Fruit fly (Drosophila melanogaster) whole organism, wandering third instar larva: Measurements from ENCODE around the gene Ts.

Source experiments
- Hr78 ChIP-seq: fragments of >200 bp; optimal IDR thresholded peaks from 2 replicates; lab custom pipeline; 2017; ENCODE audit warnings: missing biosample characterization, missing genetic modification characterization
- Hr83 ChIP-seq: fragments of 200-300 bp; sonication (Bioruptor generic); optimal IDR thresholded peaks from 2 replicates; lab custom pipeline; 2016; ENCODE audit warnings: missing biosample characterization, mild to moderate bottlenecking, missing genetic modification characterization, moderate library complexity; ENCODE audit not compliant: poor library complexity, severe bottlenecking
- Jra ChIP-seq: sonication (Bioruptor generic); optimal IDR thresholded peaks from 2 replicates; lab custom pipeline; 2016; ENCODE audit warnings: missing biosample characterization, missing genetic modification characterization
- N ChIP-seq: fragments of >200 bp; optimal IDR thresholded peaks from 2 replicates; lab custom pipeline; 2018; ENCODE audit warnings: missing biosample characterization, missing external identifiers, missing genetic modification characterization
- OdsH ChIP-seq: fragments of 200-800 bp; sonication (Bioruptor generic); optimal IDR thresholded peaks from 2 replicates; lab custom pipeline; 2016; ENCODE audit warnings: missing biosample characterization, mild to moderate bottlenecking, missing genetic modification characterization
- ey ChIP-seq: fragments of 200-800 bp; sonication (Bioruptor generic); optimal IDR thresholded peaks from 2 replicates; lab custom pipeline; 2016; ENCODE audit warnings: missing biosample characterization, missing genetic modification characterization
- h ChIP-seq: fragments of 200-800 bp; sonication (Bioruptor generic); optimal IDR thresholded peaks from 3 replicates; lab custom pipeline; 2016; ENCODE audit warnings: missing biosample characterization, mild to moderate bottlenecking, missing genetic modification characterization
- lola ChIP-seq: fragments of >200 bp; optimal IDR thresholded peaks from 2 replicates; lab custom pipeline; 2017; ENCODE audit warnings: missing biosample characterization, missing genetic modification characterization
- pan ChIP-seq: fragments of >200 bp; optimal IDR thresholded peaks from 2 replicates; lab custom pipeline; 2017
- psq ChIP-seq: fragments of 200-800 bp; sonication (Bioruptor generic); optimal IDR thresholded peaks from 3 replicates; lab custom pipeline; 2017; ENCODE audit warnings: missing biosample characterization, mild to moderate bottlenecking, missing genetic modification characterization, moderate library complexity
- rgr ChIP-seq: fragments of 200-800 bp; sonication (Bioruptor generic); optimal IDR thresholded peaks from 3 replicates; lab custom pipeline; 2016; ENCODE audit warnings: missing biosample characterization, mild to moderate bottlenecking, missing genetic modification characterization
- sage ChIP-seq: fragments of 200-800 bp; sonication (Bioruptor generic); optimal IDR thresholded peaks from 2 replicates; lab custom pipeline; 2016; ENCODE audit warnings: missing biosample characterization, mild to moderate bottlenecking, missing genetic modification characterization

DNA sequence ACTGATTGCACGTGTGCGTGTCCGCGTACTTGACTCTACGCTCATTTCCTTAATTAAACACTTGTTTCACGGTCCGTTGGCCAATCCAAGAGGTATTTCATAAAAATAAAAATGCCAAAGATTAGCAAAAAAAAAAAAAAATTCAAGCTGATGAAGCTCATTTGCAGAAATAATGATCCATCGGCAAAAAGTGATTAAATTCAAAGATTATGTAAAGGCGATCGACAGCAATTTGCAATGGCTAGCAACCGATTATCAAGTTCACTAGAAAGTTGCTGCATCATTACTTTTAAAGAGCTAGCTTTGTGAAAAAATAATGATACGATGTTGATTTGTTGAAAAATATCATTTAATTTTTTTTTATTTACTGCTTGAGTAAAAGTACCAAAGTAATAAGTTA, 40.0 kb upstream of the Ts start:
- no peak for TF ChIP-seq Hr78 (GFP tag; lab: Kevin White, UChicago)
- no peak for TF ChIP-seq psq (GFP tag; lab: Kevin White, UChicago)
- TF ChIP-seq lola (GFP tag; lab: Kevin White, UChicago), result no peak
- TF ChIP-seq ey, result no peak
- TF ChIP-seq h (GFP tag; lab: Kevin White, UChicago), result no peak
- no peak for TF ChIP-seq pan
- TF ChIP-seq OdsH (GFP tag; lab: Kevin White, UChicago), result no peak
- no peak for TF ChIP-seq N (GFP tag; lab: Kevin White, UChicago)
- no peak for TF ChIP-seq Jra
- no peak for TF ChIP-seq Hr83 (GFP tag; lab: Kevin White, UChicago)
- no peak for TF ChIP-seq sage (GFP tag; lab: Kevin White, UChicago)
- no peak for TF ChIP-seq rgr (GFP tag; lab: Kevin White, UChicago)
